Fruit fly (Drosophila melanogaster) S2 (cell line): ENCODE results near the gene PGRP-LF.

Experiments used
- CG8478 ChIP-seq: fragments of >200 bp; optimal IDR thresholded peaks from 2 replicates; lab custom pipeline; 2018
- CTCF ChIP-seq, 2 experiments: fragments of >200 bp; optimal IDR thresholded peaks; 2 replicates each; lab custom pipeline; 2018

The PGRP-LF gene

dm6 chr3L:9357830-9358712 is 8.7 kb downstream of the PGRP-LF start:
- TF ChIP-seq CG8478 (lab: Kevin White, UChicago) (no peak), CTCF (optimal IDR thresholded peaks at IDR 0.05; lab: Kevin White, UChicago) (no peak)

DNA sequence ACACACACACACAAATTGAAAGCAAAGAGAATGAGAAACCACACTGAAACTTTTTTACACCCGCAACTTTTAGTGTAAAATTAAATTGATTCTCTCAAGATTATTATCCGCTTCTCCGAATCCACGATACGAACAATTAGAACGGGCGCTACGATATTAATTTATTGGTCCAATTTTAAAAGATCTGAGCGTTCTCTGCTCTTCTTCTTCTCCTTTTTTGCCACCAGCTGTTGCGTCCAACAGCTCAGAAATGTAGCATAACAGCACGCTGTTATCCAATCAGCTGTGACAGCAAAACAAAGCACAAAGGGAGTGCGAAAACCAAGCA is 9.3 kb downstream of the PGRP-LF start, which contains the start of the genes UGP and Svip:
UGP (minus strand) TSS at position 223 of the 328 bp plus-strand sequence.
Svip (plus strand) TSS at position 287 of the 328 bp plus-strand sequence.
- no peak for TF ChIP-seq CG8478 (lab: Kevin White, UChicago)
- TF ChIP-seq CTCF (optimal IDR thresholded peaks at IDR 0.05; lab: Kevin White, UChicago): no peak

DNA sequence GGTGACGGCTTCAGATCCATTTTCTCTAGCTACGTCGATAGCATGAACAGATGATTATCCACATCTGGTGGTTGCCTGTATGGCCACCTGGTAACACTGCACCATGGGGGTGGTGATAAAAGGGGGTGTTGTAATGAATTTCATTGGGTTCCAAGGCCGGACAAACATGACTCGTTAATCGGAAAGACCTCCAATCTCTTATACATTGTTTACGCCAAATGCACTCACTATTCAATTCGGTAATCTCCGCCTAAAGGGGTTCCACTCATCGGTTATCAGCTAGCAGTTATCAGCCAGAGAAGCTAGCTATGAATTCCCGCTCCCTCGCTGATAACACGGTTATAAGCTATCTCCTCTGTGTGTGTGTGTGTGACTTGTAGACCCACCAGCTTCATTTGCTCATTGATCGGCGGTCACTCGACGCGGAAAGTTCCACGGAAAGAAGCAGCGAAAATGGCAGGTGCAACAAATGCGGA is 10.8 kb downstream of the PGRP-LF start, which contains the start of gene Pdxk:
Pdxk (plus strand) TSS at position 100 of the 476 bp plus-strand sequence.
- no peak for TF ChIP-seq CG8478 (lab: Kevin White, UChicago)
- TF ChIP-seq CTCF (optimal IDR thresholded peaks at IDR 0.05; lab: Kevin White, UChicago): no peak

- TF ChIP-seq CG8478 (lab: Kevin White, UChicago): no peak
- TF ChIP-seq CTCF (optimal IDR thresholded peaks at IDR 0.05; lab: Kevin White, UChicago): no peak
Observed at dm6 chr3L:9361894-9362293, 12.5 kb downstream of the PGRP-LF start, which contains the start of gene CG34456. Gene CG34456, plus strand, starts transcription at chr3L:9362108.

dm6 chr3L:9364131-9364530 is 14.7 kb downstream of the PGRP-LF start, which contains the start of gene mRRF1:
Gene mRRF1, plus strand, starts transcription at chr3L:9364350.
- TF ChIP-seq CG8478 (lab: Kevin White, UChicago): no peak
- TF ChIP-seq CTCF (optimal IDR thresholded peaks at IDR 0.05; lab: Kevin White, UChicago): no peak

dm6 chr3L:9366850-9367430 is 17.5 kb downstream of the PGRP-LF start, which contains the start of the genes Klp67A and CG4452:
Gene Klp67A, minus strand, starts transcription at chr3L:9367046.
Gene CG4452, plus strand, starts transcription at chr3L:9367377.
- no peak for TF ChIP-seq CG8478 (lab: Kevin White, UChicago)
- TF ChIP-seq CTCF (optimal IDR thresholded peaks at IDR 0.05; lab: Kevin White, UChicago): no peak

- TF ChIP-seq CTCF (optimal IDR thresholded peaks at IDR 0.05; lab: Kevin White, UChicago) (no peak), CG8478 (lab: Kevin White, UChicago) (no peak)
Observed at dm6 chr3L:9367431-9367867, 18.0 kb downstream of the PGRP-LF start.

DNA sequence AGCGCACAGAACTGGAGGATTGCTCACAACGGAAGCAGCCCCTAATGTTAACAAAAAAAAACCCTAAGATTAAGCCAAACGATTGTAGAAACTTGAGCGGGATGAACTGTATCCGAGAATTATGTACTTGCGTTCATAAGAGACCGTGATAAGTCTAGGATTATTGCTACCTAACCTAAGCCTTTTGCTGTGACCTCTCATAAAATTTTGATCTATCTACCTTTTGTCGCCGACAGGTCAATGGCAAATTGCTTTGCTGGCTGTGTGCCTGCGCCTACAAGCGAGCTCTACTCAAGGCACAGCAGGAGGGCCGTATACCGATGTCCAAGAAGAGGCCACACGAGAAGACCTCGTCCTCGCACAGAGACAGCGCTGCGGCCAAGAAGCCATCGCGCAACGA is 19.3 kb downstream of the PGRP-LF start:
- TF ChIP-seq CG8478 (lab: Kevin White, UChicago): no peak
- TF ChIP-seq CTCF (optimal IDR thresholded peaks at IDR 0.05; lab: Kevin White, UChicago): no peak

- TF ChIP-seq CG8478 (lab: Kevin White, UChicago) (no peak), CTCF (optimal IDR thresholded peaks at IDR 0.05; lab: Kevin White, UChicago) (no peak)
Observed at dm6 chr3L:9370907-9371365, 21.5 kb downstream of the PGRP-LF start, which contains the start of gene Fdx1. Gene Fdx1, minus strand, starts transcription at chr3L:9371238.

dm6 chr3L:9372278-9372975 is 23.0 kb downstream of the PGRP-LF start, which contains the start of the genes Hsp67Bc, CG4456 and Hsp22:
Gene Hsp67Bc, minus strand, starts transcription at chr3L:9372497.
Gene CG4456, plus strand, starts transcription at chr3L:9372722.
Gene Hsp22, plus strand, starts transcription at chr3L:9372931.
- TF ChIP-seq CTCF (optimal IDR thresholded peaks at IDR 0.05; lab: Kevin White, UChicago): no peak

dm6 chr3L:9373374-9374004 is 24.1 kb downstream of the PGRP-LF start:
- no peak for TF ChIP-seq CG8478 (lab: Kevin White, UChicago)
- TF ChIP-seq CTCF (optimal IDR thresholded peaks at IDR 0.05; lab: Kevin White, UChicago): no peak

DNA sequence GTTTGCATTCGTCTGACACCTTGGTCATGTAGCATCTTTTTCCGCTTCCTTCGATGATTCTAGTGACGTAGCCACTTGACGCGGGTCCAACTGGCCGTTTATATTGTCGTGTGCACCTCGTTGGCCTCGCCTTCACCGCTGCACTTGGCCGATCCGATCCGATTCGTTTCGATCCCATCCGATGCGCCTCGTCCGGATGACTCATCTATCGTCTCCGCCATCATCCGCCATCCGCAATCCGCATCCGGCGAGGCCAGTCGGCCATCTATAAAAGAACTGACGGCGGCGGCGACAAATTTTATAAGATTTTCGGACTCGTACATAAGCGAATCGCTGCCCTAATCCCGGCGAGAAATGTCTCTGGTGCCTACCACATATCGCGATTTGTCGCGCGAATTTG is 25.7 kb downstream of the PGRP-LF start, which contains the start of gene CG4461:
CG4461 (plus strand) TSS at position 301 of the 400 bp plus-strand sequence.
- TF ChIP-seq CG8478 (lab: Kevin White, UChicago) (no peak), CTCF (optimal IDR thresholded peaks at IDR 0.05; lab: Kevin White, UChicago) (no peak)

- TF ChIP-seq CTCF (optimal IDR thresholded peaks at IDR 0.05; lab: Kevin White, UChicago): no peak
Observed at dm6 chr3L:9376573-9376972, 27.2 kb downstream of the PGRP-LF start.
